Fruit fly (Drosophila melanogaster) whole organism, embryonic: ENCODE measurements around the gene pHCl-1.

Source experiments
- ATbp ChIP-seq: fragments of 200-800 bp; sonication (Bioruptor generic); optimal IDR thresholded peaks from 2 replicates; lab custom pipeline; 2017; ENCODE audit warnings: missing biosample characterization, mild to moderate bottlenecking, missing genetic modification characterization, missing genetic modification reagents
- CG10209 ChIP-seq: fragments of 200-800 bp; sonication (Bioruptor generic); optimal IDR thresholded peaks from 3 replicates; lab custom pipeline; 2017; ENCODE audit warnings: missing biosample characterization, mild to moderate bottlenecking, missing genetic modification characterization, missing genetic modification reagents
- CG10366 ChIP-seq: fragments of 200-800 bp; sonication (Bioruptor generic); IDR thresholded peaks from 2 replicates; pipeline ENCODE4 v1.3.6; 2022; ENCODE audit warnings: missing biosample characterization, missing genetic modification characterization
- CG11085 ChIP-seq: fragments of 200-800 bp; sonication (Bioruptor generic); IDR thresholded peaks from 2 replicates; pipeline ENCODE4 v1.3.6; 2022; ENCODE audit warnings: missing biosample characterization, missing genetic modification characterization
- CG12071 ChIP-seq: fragments of 200-800 bp; sonication (Bioruptor generic); optimal IDR thresholded peaks from 3 replicates; lab custom pipeline; 2018; ENCODE audit warnings: missing biosample characterization, mild to moderate bottlenecking, missing genetic modification characterization
- CG13296 ChIP-seq: fragments of 200-800 bp; sonication (Bioruptor generic); optimal IDR thresholded peaks from 3 replicates; lab custom pipeline; 2018; ENCODE audit warnings: missing biosample characterization, mild to moderate bottlenecking, missing genetic modification characterization
- CG13624 ChIP-seq: fragments of 200-800 bp; sonication (Bioruptor generic); optimal IDR thresholded peaks from 2 replicates; lab custom pipeline; 2016; ENCODE audit warnings: missing biosample characterization, missing genetic modification characterization
- CG14710 ChIP-seq: fragments of 200-800 bp; sonication (Bioruptor generic); optimal IDR thresholded peaks from 3 replicates; lab custom pipeline; 2019; ENCODE audit warnings: missing biosample characterization, mild to moderate bottlenecking, missing genetic modification characterization, moderate library complexity
- CG14860 ChIP-seq: fragments of 200-800 bp; sonication (Bioruptor generic); IDR thresholded peaks from 3 replicates; pipeline ENCODE4 v1.3.6; 2022; ENCODE audit warnings: missing biosample characterization, missing genetic modification characterization; ENCODE audit not compliant: partially characterized antibody
- CG17912 ChIP-seq: fragments of 200-800 bp; sonication (Bioruptor generic); optimal IDR thresholded peaks from 2 replicates; lab custom pipeline; 2018; ENCODE audit warnings: missing biosample characterization, mild to moderate bottlenecking, missing genetic modification characterization
- CG18476 ChIP-seq: fragments of 200-800 bp; sonication (Bioruptor generic); optimal IDR thresholded peaks from 2 replicates; lab custom pipeline; 2016; ENCODE audit warnings: missing biosample characterization, mild to moderate bottlenecking, missing genetic modification characterization
- CG31441 ChIP-seq: fragments of 200-800 bp; sonication (Bioruptor generic); IDR thresholded peaks from 2 replicates; pipeline ENCODE4 v1.3.6; 2022; ENCODE audit warnings: missing biosample characterization, missing genetic modification characterization
- CG32772 ChIP-seq: fragments of 200-800 bp; sonication (Bioruptor generic); IDR thresholded peaks from 2 replicates; pipeline ENCODE4 v1.3.6; 2022; ENCODE audit warnings: missing biosample characterization, missing genetic modification characterization
- CG3847 ChIP-seq: fragments of 200-800 bp; sonication (Bioruptor generic); IDR thresholded peaks from 2 replicates; pipeline ENCODE4 v1.3.6; 2022; ENCODE audit warnings: missing biosample characterization, missing genetic modification characterization
- CG6689 ChIP-seq: fragments of 200-800 bp; sonication (Bioruptor generic); IDR thresholded peaks from 2 replicates; pipeline ENCODE4 v1.3.6; 2022; ENCODE audit warnings: missing biosample characterization, missing genetic modification characterization
- CG6765 ChIP-seq: fragments of 200-800 bp; sonication (Bioruptor generic); optimal IDR thresholded peaks from 3 replicates; lab custom pipeline; 2017; ENCODE audit warnings: missing biosample characterization, mild to moderate bottlenecking, missing genetic modification characterization
- CG6854 ChIP-seq: fragments of 200-800 bp; sonication (Bioruptor generic); optimal IDR thresholded peaks from 3 replicates; lab custom pipeline; 2017; ENCODE audit warnings: missing biosample characterization, mild to moderate bottlenecking, missing genetic modification characterization
- CG8290 ChIP-seq, 3 experiments: fragments of 200-800 bp; sonication (Bioruptor generic); optimal IDR thresholded peaks; 2 replicates each; lab custom pipeline; 2016 to 2019; ENCODE audit warnings: missing biosample characterization in 3 of 3, missing genetic modification characterization in 3 of 3, mild to moderate bottlenecking in 2 of 3, moderate library complexity in 1 of 3
- E2f2 ChIP-seq: fragments of 200-800 bp; sonication (Bioruptor generic); IDR thresholded peaks from 2 replicates; pipeline ENCODE4 v1.3.6; 2022; ENCODE audit warnings: missing biosample characterization, missing genetic modification characterization
- GATAe ChIP-seq: fragments of 200-800 bp; sonication (Bioruptor generic); conservative IDR thresholded peaks from 2 replicates; pipeline ENCODE4 v1.3.6; 2022; ENCODE audit warnings: missing biosample characterization, missing genetic modification characterization
- Gug ChIP-seq: fragments of 200-800 bp; sonication (Bioruptor generic); IDR thresholded peaks from 4 replicates; pipeline ENCODE4 v1.3.6; 2022; ENCODE audit warnings: missing biosample characterization, missing genetic modification characterization
- HLH3B ChIP-seq: fragments of 200-800 bp; sonication (Bioruptor generic); IDR thresholded peaks from 2 replicates; pipeline ENCODE4 v1.3.6; 2022; ENCODE audit warnings: missing biosample characterization, missing genetic modification characterization
- Hr78 ChIP-seq, 2 experiments: fragments of 200-800 bp in 1 of 2; fragments of >200 bp in 1 of 2; sonication (Bioruptor generic) in 1 of 2; optimal IDR thresholded peaks; 2 replicates each; lab custom pipeline; 2017 to 2019; ENCODE audit warnings: missing biosample characterization in 2 of 2, missing genetic modification characterization in 2 of 2, mild to moderate bottlenecking in 1 of 2, moderate library complexity in 1 of 2
- MESR4 ChIP-seq: fragments of 200-800 bp; sonication (Bioruptor generic); optimal IDR thresholded peaks from 2 replicates; lab custom pipeline; 2018; ENCODE audit warnings: missing biosample characterization, mild to moderate bottlenecking, missing genetic modification characterization, moderate library complexity
- Oaz ChIP-seq: fragments of 200-800 bp; sonication (Bioruptor generic); IDR thresholded peaks from 2 replicates; pipeline ENCODE4 v1.3.6; 2022; ENCODE audit warnings: missing biosample characterization, missing genetic modification characterization
- PHDP ChIP-seq: fragments of 200-800 bp; sonication (Bioruptor generic); optimal IDR thresholded peaks from 3 replicates; lab custom pipeline; 2018; ENCODE audit warnings: missing biosample characterization, mild to moderate bottlenecking, missing genetic modification characterization, moderate library complexity
- Six4 ChIP-seq: fragments of 200-800 bp; sonication (Bioruptor generic); optimal IDR thresholded peaks from 2 replicates; lab custom pipeline; 2016; ENCODE audit warnings: missing biosample characterization, missing genetic modification characterization
- Sry-δ ChIP-seq: fragments of 200-800 bp; sonication (Bioruptor generic); optimal IDR thresholded peaks from 2 replicates; lab custom pipeline; 2016; ENCODE audit warnings: missing biosample characterization, missing genetic modification characterization
- Ssrp ChIP-seq: fragments of 200-800 bp; sonication (Bioruptor generic); optimal IDR thresholded peaks from 2 replicates; lab custom pipeline; 2018; ENCODE audit warnings: missing biosample characterization, mild to moderate bottlenecking, missing genetic modification characterization, moderate library complexity
- Xrp1 ChIP-seq: fragments of 200-800 bp; sonication (Bioruptor generic); IDR thresholded peaks from 2 replicates; pipeline ENCODE4 v1.3.6; 2022; ENCODE audit warnings: missing biosample characterization, missing genetic modification characterization
- ab ChIP-seq: fragments of 200-800 bp; sonication (Bioruptor generic); optimal IDR thresholded peaks from 2 replicates; lab custom pipeline; 2016; ENCODE audit warnings: missing biosample characterization, missing genetic modification characterization
- ash1 ChIP-seq: fragments of 200-800 bp; sonication (Bioruptor generic); optimal IDR thresholded peaks from 2 replicates; lab custom pipeline; 2018; ENCODE audit warnings: missing biosample characterization, mild to moderate bottlenecking, missing genetic modification characterization
- cad ChIP-seq: fragments of >200 bp; optimal IDR thresholded peaks from 2 replicates; lab custom pipeline; 2017; ENCODE audit warnings: missing biosample characterization, missing genetic modification characterization
- croc ChIP-seq: fragments of 200-800 bp; sonication (Bioruptor generic); conservative IDR thresholded peaks from 3 replicates; pipeline ENCODE4 v1.3.6; 2022; ENCODE audit warnings: missing biosample characterization, missing genetic modification characterization
- cwo ChIP-seq: fragments of 200-800 bp; sonication (Bioruptor generic); optimal IDR thresholded peaks from 3 replicates; lab custom pipeline; 2017; ENCODE audit warnings: missing biosample characterization, missing genetic modification characterization, mild to moderate bottlenecking, moderate library complexity, missing genetic modification reagents
- fu2 ChIP-seq: fragments of 200-800 bp; sonication (Bioruptor generic); optimal IDR thresholded peaks from 2 replicates; lab custom pipeline; 2016; ENCODE audit warnings: missing biosample characterization, missing genetic modification characterization
- gcm2 ChIP-seq: fragments of 200-800 bp; sonication (Bioruptor generic); optimal IDR thresholded peaks from 2 replicates; lab custom pipeline; 2016; ENCODE audit warnings: missing biosample characterization, missing genetic modification characterization
- gsb ChIP-seq: fragments of 200-800 bp; sonication (Bioruptor generic); IDR thresholded peaks from 2 replicates; pipeline ENCODE4 v1.3.6; 2022; ENCODE audit warnings: missing biosample characterization, missing genetic modification characterization
- her ChIP-seq: fragments of 200-800 bp; sonication (Bioruptor generic); optimal IDR thresholded peaks from 2 replicates; lab custom pipeline; 2016; ENCODE audit warnings: missing biosample characterization, missing genetic modification characterization
- jigr1 ChIP-seq: fragments of 200-800 bp; sonication (Bioruptor generic); IDR thresholded peaks from 3 replicates; pipeline ENCODE4 v1.3.6; 2022; ENCODE audit warnings: missing biosample characterization, missing genetic modification characterization
- kah ChIP-seq: fragments of 200-800 bp; sonication (Bioruptor generic); optimal IDR thresholded peaks from 2 replicates; lab custom pipeline; 2018; ENCODE audit warnings: missing biosample characterization, mild to moderate bottlenecking, missing genetic modification characterization
- ken ChIP-seq: fragments of 200-800 bp; sonication (Bioruptor generic); IDR thresholded peaks from 3 replicates; pipeline ENCODE4 v1.3.6; 2022; ENCODE audit warnings: missing biosample characterization, missing genetic modification characterization
- lab ChIP-seq: fragments of 200-800 bp; sonication (Bioruptor generic); optimal IDR thresholded peaks from 3 replicates; lab custom pipeline; 2017; ENCODE audit warnings: missing biosample characterization, missing genetic modification characterization, mild to moderate bottlenecking, moderate library complexity, missing genetic modification reagents
- mam ChIP-seq: fragments of 200-800 bp; sonication (Bioruptor generic); optimal IDR thresholded peaks from 3 replicates; lab custom pipeline; 2016; ENCODE audit warnings: missing biosample characterization, missing genetic modification characterization
- pan ChIP-seq, 4 experiments: fragments of >200 bp in 3 of 4; fragments of 200-800 bp in 1 of 4; sonication (Bioruptor generic) in 1 of 4; optimal IDR thresholded peaks in 3 of 4; IDR thresholded peaks in 1 of 4; 2 replicates each; pipeline versions ENCODE4 v1.3.6 to Lab custom; 2017 to 2022; ENCODE audit warnings: missing biosample characterization in 2 of 4, missing genetic modification characterization in 2 of 4, mixed read lengths in 1 of 4
- row ChIP-seq: fragments of 200-800 bp; sonication (Bioruptor generic); IDR thresholded peaks from 3 replicates; pipeline ENCODE4 v1.3.6; 2022; ENCODE audit warnings: missing biosample characterization, missing genetic modification characterization
- run ChIP-seq: fragments of 200-800 bp; sonication (Bioruptor generic); optimal IDR thresholded peaks from 3 replicates; lab custom pipeline; 2018; ENCODE audit warnings: missing biosample characterization, mild to moderate bottlenecking, missing genetic modification characterization
- seq ChIP-seq: fragments of 200-800 bp; sonication (Bioruptor generic); IDR thresholded peaks from 2 replicates; pipeline ENCODE4 v1.3.6; 2022; ENCODE audit warnings: missing biosample characterization, missing genetic modification characterization

Gene pHCl-1

dm6 chr3L:15826985-15827635, 71.7 kb downstream of the pHCl-1 start (continued):
- peak; percentile 88 for TF ChIP-seq CG6765 (GFP tag; lab: Kevin White, UChicago)
- peak; percentile 53 for TF ChIP-seq CG18476 (GFP tag; lab: Kevin White, UChicago)
- TF ChIP-seq CG17912 = no peak
- peak; percentile 81 for TF ChIP-seq CG10209 (GFP tag; lab: Kevin White, UChicago)
- peak; percentile 45 for TF ChIP-seq gcm2 (GFP tag; lab: Kevin White, UChicago)
- TF ChIP-seq CG11085 (GFP tag; lab: Robert Waterston, UW) = no peak
- TF ChIP-seq CG13624 (GFP tag; lab: Kevin White, UChicago) = peak; percentile 52
- no peak for TF ChIP-seq ash1
- TF ChIP-seq ATbp (GFP tag; lab: Kevin White, UChicago) = peak; percentile 62
- TF ChIP-seq ab = no peak
- TF ChIP-seq pan (optimal IDR thresholded peaks at IDR 0.05; lab: Kevin White, UChicago) = no peak
- TF ChIP-seq pan (GFP tag; optimal IDR thresholded peaks at IDR 0.05 in 1 of 2, IDR thresholded peaks at IDR 0.05 in 1 of 2) = peak in 1 of 2 experiments; percentile 45
- peak; percentile 41 for TF ChIP-seq Six4
- peak; percentile 53; the same call in 2 of the 3 replicates for TF ChIP-seq row (GFP tag; lab: Robert Waterston, UW)
- peak; percentile 90 for TF ChIP-seq cwo (GFP tag; lab: Kevin White, UChicago)
- TF ChIP-seq GATAe (GFP tag; lab: Robert Waterston, UW) = no peak
- peak; percentile 37 for TF ChIP-seq run
- TF ChIP-seq PHDP (tag; lab: Kevin White, UChicago) = peak; percentile 83
- TF ChIP-seq her (GFP tag; lab: Kevin White, UChicago) = peak; percentile 63
- TF ChIP-seq croc = no peak
- TF ChIP-seq seq = peak; percentile 52; the same call in 1 of the 2 replicates
- TF ChIP-seq Xrp1 = peak; percentile 14; the same call in 1 of the 2 replicates
- TF ChIP-seq CG6689 (GFP tag; lab: Robert Waterston, UW) = peak; percentile 77
- TF ChIP-seq CG14860 = no peak
- peak; percentile 65 for TF ChIP-seq mam (GFP tag; lab: Kevin White, UChicago)
- TF ChIP-seq CG6854 (GFP tag; lab: Kevin White, UChicago) = peak; percentile 86
- 0 out of 2 replicates have a peak, but pooled peaks have one; percentile 43 for TF ChIP-seq Oaz (GFP tag; lab: Robert Waterston, UW)
- peak; percentile 67 for TF ChIP-seq Sry-δ (GFP tag; lab: Kevin White, UChicago)
- peak; percentile 47 for TF ChIP-seq CG14710 (tag; lab: Kevin White, UChicago)
- no peak for TF ChIP-seq CG8290 (GFP tag; optimal IDR thresholded peaks at IDR 0.05; lab: Kevin White, UChicago)
- peak in 1 of 2 experiments; percentile 89 for TF ChIP-seq CG8290 (tag; optimal IDR thresholded peaks at IDR 0.05; lab: Kevin White, UChicago)
- TF ChIP-seq ken = peak; percentile 40; the same call in 2 of the 3 replicates
- no peak for TF ChIP-seq Hr78 (GFP tag; optimal IDR thresholded peaks at IDR 0.05; lab: Kevin White, UChicago)
- TF ChIP-seq CG32772 (GFP tag; lab: Robert Waterston, UW) = 0 out of 2 replicates have a peak, but pooled peaks have one; percentile 10
- TF ChIP-seq fu2 = peak; percentile 58
- peak; percentile 57; the same call in 2 of the 4 replicates for TF ChIP-seq Gug (GFP tag; lab: Robert Waterston, UW)
- peak; percentile 36 for TF ChIP-seq CG12071
- no peak for TF ChIP-seq jigr1 (GFP tag; lab: Robert Waterston, UW)
- peak; percentile 29; the same call in 1 of the 2 replicates for TF ChIP-seq E2f2 (GFP tag; lab: Robert Waterston, UW)
- peak; percentile 55 for TF ChIP-seq kah (GFP tag; lab: Kevin White, UChicago)
- TF ChIP-seq CG13296 (GFP tag; lab: Kevin White, UChicago) = peak; percentile 87
- TF ChIP-seq cad (GFP tag; lab: Kevin White, UChicago) = no peak
- peak; percentile 53 for TF ChIP-seq gsb
- peak; percentile 64; the same call in 1 of the 2 replicates for TF ChIP-seq HLH3B
- peak; percentile 43 for TF ChIP-seq CG3847 (GFP tag; lab: Robert Waterston, UW)
- TF ChIP-seq CG10366 (GFP tag; lab: Robert Waterston, UW) = peak; percentile 53; the same call in 1 of the 2 replicates
- peak; percentile 82 for TF ChIP-seq CG31441 (GFP tag; lab: Robert Waterston, UW)
- peak; percentile 99 for TF ChIP-seq MESR4 (GFP tag; lab: Kevin White, UChicago)
- peak; percentile 74 for TF ChIP-seq Ssrp (tag; lab: Kevin White, UChicago)
- TF ChIP-seq lab = peak; percentile 91
